Fruit fly (Drosophila melanogaster): ENCODE measurements around the gene CG5282.

CG5282 gene

dm6 chr3L:20462391-20462790, 36.5 kb upstream of the CG5282 start:
- TF ChIP-seq psq (optimal IDR thresholded peaks at IDR 0.05) (no peak), EcR (GFP tag; optimal IDR thresholded peaks at IDR 0.05) (no peak), usp (GFP tag; optimal IDR thresholded peaks at IDR 0.05) (no peak), CG8478 (optimal IDR thresholded peaks at IDR 0.05) (no peak), pan (optimal IDR thresholded peaks at IDR 0.05) (no peak), Dll (optimal IDR thresholded peaks at IDR 0.05) (no peak)

dm6 chr3L:20460383-20460782, 34.5 kb upstream of the CG5282 start, which contains the start of gene mag:
Gene mag, plus strand, starts transcription at chr3L:20460683.
- no peak for TF ChIP-seq Dll (optimal IDR thresholded peaks at IDR 0.05)
- TF ChIP-seq EcR (GFP tag; optimal IDR thresholded peaks at IDR 0.05): no peak
- no peak for TF ChIP-seq CG8478 (optimal IDR thresholded peaks at IDR 0.05)
- TF ChIP-seq pan (optimal IDR thresholded peaks at IDR 0.05): no peak
- no peak for TF ChIP-seq psq (optimal IDR thresholded peaks at IDR 0.05)
- no peak for TF ChIP-seq usp (GFP tag; optimal IDR thresholded peaks at IDR 0.05)

- TF ChIP-seq CG8478 (optimal IDR thresholded peaks at IDR 0.05) (no peak), psq (optimal IDR thresholded peaks at IDR 0.05) (no peak), Dll (optimal IDR thresholded peaks at IDR 0.05) (no peak), usp (GFP tag; optimal IDR thresholded peaks at IDR 0.05) (no peak), pan (optimal IDR thresholded peaks at IDR 0.05) (no peak), EcR (GFP tag; optimal IDR thresholded peaks at IDR 0.05) (no peak)
Observed at dm6 chr3L:20452813-20453682, 27.2 kb upstream of the CG5282 start, which contains the start of gene CG5199. Gene CG5199, minus strand, starts transcription at chr3L:20452864.

dm6 chr3L:20448773-20449172, 22.9 kb upstream of the CG5282 start:
- TF ChIP-seq pan (optimal IDR thresholded peaks at IDR 0.05): no peak
- TF ChIP-seq EcR (GFP tag; optimal IDR thresholded peaks at IDR 0.05): no peak

dm6 chr3L:20447957-20448356, 22.1 kb upstream of the CG5282 start:
- no peak for TF ChIP-seq Dll (optimal IDR thresholded peaks at IDR 0.05)
- TF ChIP-seq usp (GFP tag; optimal IDR thresholded peaks at IDR 0.05): no peak
- no peak for TF ChIP-seq CG8478 (optimal IDR thresholded peaks at IDR 0.05)
- TF ChIP-seq pan (optimal IDR thresholded peaks at IDR 0.05): no peak
- TF ChIP-seq psq (optimal IDR thresholded peaks at IDR 0.05): no peak
- TF ChIP-seq EcR (GFP tag; optimal IDR thresholded peaks at IDR 0.05): no peak

dm6 chr3L:20447337-20447736, 21.5 kb upstream of the CG5282 start:
- TF ChIP-seq pan (optimal IDR thresholded peaks at IDR 0.05) (no peak), psq (optimal IDR thresholded peaks at IDR 0.05) (no peak), usp (GFP tag; optimal IDR thresholded peaks at IDR 0.05) (no peak), CG8478 (optimal IDR thresholded peaks at IDR 0.05) (no peak), EcR (GFP tag; optimal IDR thresholded peaks at IDR 0.05) (no peak), Dll (optimal IDR thresholded peaks at IDR 0.05) (no peak)

dm6 chr3L:20446030-20446429, 20.2 kb upstream of the CG5282 start:
- no peak for TF ChIP-seq pan (optimal IDR thresholded peaks at IDR 0.05)

- no peak for TF ChIP-seq Dll (optimal IDR thresholded peaks at IDR 0.05)
- TF ChIP-seq pan (optimal IDR thresholded peaks at IDR 0.05): no peak
- TF ChIP-seq psq (optimal IDR thresholded peaks at IDR 0.05): no peak
- no peak for TF ChIP-seq CG8478 (optimal IDR thresholded peaks at IDR 0.05)
- no peak for TF ChIP-seq usp (GFP tag; optimal IDR thresholded peaks at IDR 0.05)
- TF ChIP-seq EcR (GFP tag; optimal IDR thresholded peaks at IDR 0.05): no peak
Observed at dm6 chr3L:20444815-20445519, 19.1 kb upstream of the CG5282 start.

- TF ChIP-seq CG8478 (optimal IDR thresholded peaks at IDR 0.05): no peak
- no peak for TF ChIP-seq psq (optimal IDR thresholded peaks at IDR 0.05)
- TF ChIP-seq Dll (optimal IDR thresholded peaks at IDR 0.05): no peak
- no peak for TF ChIP-seq EcR (GFP tag; optimal IDR thresholded peaks at IDR 0.05)
- no peak for TF ChIP-seq pan (optimal IDR thresholded peaks at IDR 0.05)
- no peak for TF ChIP-seq usp (GFP tag; optimal IDR thresholded peaks at IDR 0.05)
Observed at dm6 chr3L:20442674-20443313, 16.9 kb upstream of the CG5282 start.

dm6 chr3L:20441632-20442469, 16.0 kb upstream of the CG5282 start, which contains the start of gene CG5910:
Gene CG5910, plus strand, starts transcription at chr3L:20442419.
- TF ChIP-seq pan (optimal IDR thresholded peaks at IDR 0.05) (no peak), EcR (GFP tag; optimal IDR thresholded peaks at IDR 0.05) (no peak), usp (GFP tag; optimal IDR thresholded peaks at IDR 0.05) (no peak), CG8478 (optimal IDR thresholded peaks at IDR 0.05) (no peak), psq (optimal IDR thresholded peaks at IDR 0.05) (no peak), Dll (optimal IDR thresholded peaks at IDR 0.05) (no peak)

- TF ChIP-seq Dll (optimal IDR thresholded peaks at IDR 0.05) (no peak), EcR (GFP tag; optimal IDR thresholded peaks at IDR 0.05) (no peak), usp (GFP tag; optimal IDR thresholded peaks at IDR 0.05) (no peak), CG8478 (optimal IDR thresholded peaks at IDR 0.05) (no peak), psq (optimal IDR thresholded peaks at IDR 0.05) (no peak), pan (optimal IDR thresholded peaks at IDR 0.05) (no peak)
Observed at dm6 chr3L:20440902-20441429, 15.1 kb upstream of the CG5282 start.
